Fruit fly (Drosophila melanogaster) whole organism, prepupa: ENCODE data around the gene CG5382.

Experiments used
- Blimp-1 ChIP-seq: fragments of 200-800 bp; sonication (Bioruptor generic); optimal IDR thresholded peaks from 3 replicates; lab custom pipeline; 2017; ENCODE audit warnings: missing biosample characterization, missing genetic modification characterization, mild to moderate bottlenecking, moderate library complexity, missing genetic modification reagents
- CG10631 ChIP-seq: fragments of 200-800 bp; sonication (Bioruptor generic); optimal IDR thresholded peaks from 2 replicates; lab custom pipeline; 2016; ENCODE audit warnings: missing biosample characterization, missing genetic modification characterization
- CG11294 ChIP-seq: fragments of 200-800 bp; sonication (Bioruptor generic); IDR thresholded peaks from 2 replicates; pipeline ENCODE4 v1.3.6; 2022; ENCODE audit warnings: missing biosample characterization, missing genetic modification characterization
- CG11762 ChIP-seq: fragments of 200-800 bp; sonication (Bioruptor generic); optimal IDR thresholded peaks from 3 replicates; lab custom pipeline; 2016; ENCODE audit warnings: missing biosample characterization, missing genetic modification characterization; ENCODE audit not compliant: insufficient read depth
- CG11902 ChIP-seq: fragments of 200-800 bp; sonication (Bioruptor generic); optimal IDR thresholded peaks from 3 replicates; lab custom pipeline; 2016; ENCODE audit warnings: missing biosample characterization, missing genetic modification characterization
- CG15336 ChIP-seq: fragments of 200-800 bp; sonication (Bioruptor generic); IDR thresholded peaks from 2 replicates; pipeline ENCODE4 v1.3.6; 2022; ENCODE audit warnings: missing biosample characterization, missing genetic modification characterization
- CG16779 ChIP-seq: fragments of 200-800 bp; sonication (Bioruptor generic); optimal IDR thresholded peaks from 3 replicates; lab custom pipeline; 2017; ENCODE audit warnings: missing biosample characterization, mild to moderate bottlenecking, missing genetic modification characterization
- CG3032 ChIP-seq: fragments of 200-800 bp; optimal IDR thresholded peaks from 2 replicates; lab custom pipeline; 2019; ENCODE audit warnings: missing biosample characterization, mild to moderate bottlenecking, missing genetic modification characterization, moderate library complexity
- CG34406 ChIP-seq: fragments of 200-800 bp; sonication (Bioruptor generic); optimal IDR thresholded peaks from 3 replicates; lab custom pipeline; 2016; ENCODE audit warnings: missing biosample characterization, missing genetic modification characterization
- CG3919 ChIP-seq: fragments of 200-800 bp; sonication (Bioruptor generic); optimal IDR thresholded peaks from 3 replicates; lab custom pipeline; 2016; ENCODE audit warnings: missing biosample characterization, missing genetic modification characterization
- CG4318 ChIP-seq: fragments of 200-800 bp; sonication (Bioruptor generic); optimal IDR thresholded peaks from 3 replicates; lab custom pipeline; 2017; ENCODE audit warnings: missing biosample characterization, mild to moderate bottlenecking, missing genetic modification characterization
- CG6276 ChIP-seq: fragments of 200-800 bp; sonication (Bioruptor generic); optimal IDR thresholded peaks from 2 replicates; lab custom pipeline; 2017; ENCODE audit warnings: missing biosample characterization, mild to moderate bottlenecking, missing genetic modification characterization
- CG6792 ChIP-seq: fragments of 200-800 bp; sonication (Bioruptor generic); optimal IDR thresholded peaks from 3 replicates; lab custom pipeline; 2016; ENCODE audit warnings: missing biosample characterization, missing genetic modification characterization
- CG6808 ChIP-seq: fragments of 200-800 bp; sonication (Bioruptor generic); optimal IDR thresholded peaks from 3 replicates; lab custom pipeline; 2017; ENCODE audit warnings: missing biosample characterization, missing genetic modification characterization, mild to moderate bottlenecking, moderate library complexity, missing genetic modification reagents
- CG8119 ChIP-seq: fragments of 200-800 bp; sonication (Bioruptor generic); IDR thresholded peaks from 3 replicates; pipeline ENCODE4 v1.3.6; 2022; ENCODE audit warnings: missing biosample characterization, missing genetic modification characterization
- CG8319 ChIP-seq: fragments of 200-800 bp; sonication (Bioruptor generic); optimal IDR thresholded peaks from 3 replicates; lab custom pipeline; 2016; ENCODE audit warnings: missing biosample characterization, missing genetic modification characterization
- CG8632 ChIP-seq: fragments of 200-800 bp; sonication (Bioruptor generic); optimal IDR thresholded peaks from 3 replicates; lab custom pipeline; 2016; ENCODE audit warnings: missing biosample characterization, missing genetic modification characterization
- CG9139 ChIP-seq: fragments of 200-800 bp; sonication (Bioruptor generic); optimal IDR thresholded peaks from 3 replicates; lab custom pipeline; 2017; ENCODE audit warnings: missing biosample characterization, mild to moderate bottlenecking, missing genetic modification characterization
- Eip78C ChIP-seq: fragments of 200-800 bp; sonication (Bioruptor generic); peaks from one replicate; lab custom pipeline; 2016; ENCODE audit warnings: missing biosample characterization, missing genetic modification characterization
- Eip93F ChIP-seq: fragments of 200-800 bp; sonication (Bioruptor generic); optimal IDR thresholded peaks from 2 replicates; lab custom pipeline; 2016; ENCODE audit warnings: missing biosample characterization, mild to moderate bottlenecking, missing genetic modification characterization
- Ets21C ChIP-seq: fragments of 200-800 bp; sonication (Bioruptor generic); optimal IDR thresholded peaks from 3 replicates; lab custom pipeline; 2016; ENCODE audit warnings: missing biosample characterization, missing genetic modification characterization
- Gug ChIP-seq: fragments of 200-800 bp; sonication (Bioruptor generic); IDR thresholded peaks from 2 replicates; pipeline ENCODE4 v1.3.6; 2022; ENCODE audit warnings: missing biosample characterization, missing genetic modification characterization
- Hr38 ChIP-seq: sonication (Bioruptor generic); optimal IDR thresholded peaks from 2 replicates; lab custom pipeline; 2016; ENCODE audit warnings: missing biosample characterization, missing genetic modification characterization
- Hr4 ChIP-seq: fragments of 200-800 bp; sonication (Bioruptor generic); optimal IDR thresholded peaks from 3 replicates; lab custom pipeline; 2016; ENCODE audit warnings: missing biosample characterization, missing genetic modification characterization
- Lpt ChIP-seq: fragments of 200-800 bp; sonication (Bioruptor generic); optimal IDR thresholded peaks from 3 replicates; lab custom pipeline; 2016; ENCODE audit warnings: missing biosample characterization, missing genetic modification characterization
- OdsH ChIP-seq: fragments of 200-800 bp; sonication (Bioruptor generic); optimal IDR thresholded peaks from 3 replicates; lab custom pipeline; 2016; ENCODE audit warnings: missing biosample characterization, missing genetic modification characterization
- Smox ChIP-seq: fragments of 200-800 bp; sonication (Bioruptor generic); optimal IDR thresholded peaks from 3 replicates; lab custom pipeline; 2016; ENCODE audit warnings: missing biosample characterization, missing genetic modification characterization
- Sox102F ChIP-seq: fragments of 200-800 bp; sonication (Bioruptor generic); optimal IDR thresholded peaks from 2 replicates; lab custom pipeline; 2016; ENCODE audit warnings: missing biosample characterization, mild to moderate bottlenecking, missing genetic modification characterization
- Sox14 ChIP-seq: fragments of 200-800 bp; sonication (Bioruptor generic); optimal IDR thresholded peaks from 3 replicates; lab custom pipeline; 2016; ENCODE audit warnings: missing biosample characterization, missing genetic modification characterization
- Sox15 ChIP-seq: fragments of 200-800 bp; sonication (Bioruptor generic); optimal IDR thresholded peaks from 3 replicates; lab custom pipeline; 2016; ENCODE audit warnings: missing biosample characterization, missing genetic modification characterization
- achi ChIP-seq: fragments of 200-800 bp; sonication (Bioruptor generic); optimal IDR thresholded peaks from 3 replicates; lab custom pipeline; 2016; ENCODE audit warnings: missing biosample characterization, missing genetic modification characterization
- acj6 ChIP-seq: fragments of 200-800 bp; sonication (Bioruptor generic); optimal IDR thresholded peaks from 3 replicates; lab custom pipeline; 2016; ENCODE audit warnings: missing biosample characterization, missing genetic modification characterization
- cyc ChIP-seq: fragments of 200-800 bp; sonication (Bioruptor generic); optimal IDR thresholded peaks from 3 replicates; lab custom pipeline; 2016; ENCODE audit warnings: missing biosample characterization, missing genetic modification characterization
- dsx ChIP-seq: fragments of 200-800 bp; optimal IDR thresholded peaks from 3 replicates; lab custom pipeline; 2019; ENCODE audit warnings: missing biosample characterization, mild to moderate bottlenecking, missing genetic modification characterization, moderate library complexity; ENCODE audit not compliant: poor library complexity, severe bottlenecking
- eg ChIP-seq: fragments of 200-800 bp; sonication (Bioruptor generic); IDR thresholded peaks from 3 replicates; pipeline ENCODE4 v1.3.6; 2022; ENCODE audit warnings: missing biosample characterization, missing genetic modification characterization
- esn ChIP-seq: fragments of 200-800 bp; sonication (Bioruptor generic); optimal IDR thresholded peaks from 2 replicates; lab custom pipeline; 2016; ENCODE audit warnings: missing biosample characterization, mild to moderate bottlenecking, missing genetic modification characterization, moderate library complexity
- fd59A ChIP-seq: fragments of 200-800 bp; sonication (Bioruptor generic); optimal IDR thresholded peaks from 2 replicates; lab custom pipeline; 2017; ENCODE audit warnings: missing biosample characterization, mild to moderate bottlenecking, missing genetic modification characterization, missing genetic modification reagents
- fd85E ChIP-seq: fragments of 200-800 bp; sonication (Bioruptor generic); optimal IDR thresholded peaks from 3 replicates; lab custom pipeline; 2016; ENCODE audit warnings: missing biosample characterization, missing genetic modification characterization
- fkh ChIP-seq: fragments of 200-800 bp; sonication (Bioruptor generic); optimal IDR thresholded peaks from 3 replicates; lab custom pipeline; 2017; ENCODE audit warnings: missing biosample characterization, mild to moderate bottlenecking, missing genetic modification characterization, moderate library complexity
- lz ChIP-seq: fragments of 200-800 bp; sonication (Bioruptor generic); optimal IDR thresholded peaks from 3 replicates; lab custom pipeline; 2016; ENCODE audit warnings: missing biosample characterization, missing genetic modification characterization
- pdm3 ChIP-seq: fragments of 200-800 bp; sonication (Bioruptor generic); optimal IDR thresholded peaks from 3 replicates; lab custom pipeline; 2016; ENCODE audit warnings: missing biosample characterization, missing genetic modification characterization
- salr ChIP-seq, 2 experiments: fragments of 200-800 bp; sonication (Bioruptor generic); optimal IDR thresholded peaks; 3 replicates each; lab custom pipeline; 2016 to 2018; ENCODE audit warnings: missing biosample characterization in 2 of 2, missing genetic modification characterization in 2 of 2, mild to moderate bottlenecking in 1 of 2
- spab ChIP-seq: fragments of 200-800 bp; sonication (Bioruptor generic); optimal IDR thresholded peaks from 2 replicates; lab custom pipeline; 2017; ENCODE audit warnings: missing biosample characterization, mild to moderate bottlenecking, missing genetic modification characterization, missing genetic modification reagents
- ss ChIP-seq, 2 experiments: fragments of 200-800 bp; sonication (Bioruptor generic); optimal IDR thresholded peaks; 2 replicates in 1 of 2; 3 replicates in 1 of 2; lab custom pipeline; 2017 to 2018; ENCODE audit warnings: mild to moderate bottlenecking in 2 of 2, missing biosample characterization in 2 of 2, missing genetic modification characterization in 2 of 2, moderate library complexity in 1 of 2
- topi ChIP-seq: fragments of 200-800 bp; sonication (Bioruptor generic); optimal IDR thresholded peaks from 3 replicates; lab custom pipeline; 2016; ENCODE audit warnings: missing biosample characterization, missing genetic modification characterization

CG5382 gene

DNA sequence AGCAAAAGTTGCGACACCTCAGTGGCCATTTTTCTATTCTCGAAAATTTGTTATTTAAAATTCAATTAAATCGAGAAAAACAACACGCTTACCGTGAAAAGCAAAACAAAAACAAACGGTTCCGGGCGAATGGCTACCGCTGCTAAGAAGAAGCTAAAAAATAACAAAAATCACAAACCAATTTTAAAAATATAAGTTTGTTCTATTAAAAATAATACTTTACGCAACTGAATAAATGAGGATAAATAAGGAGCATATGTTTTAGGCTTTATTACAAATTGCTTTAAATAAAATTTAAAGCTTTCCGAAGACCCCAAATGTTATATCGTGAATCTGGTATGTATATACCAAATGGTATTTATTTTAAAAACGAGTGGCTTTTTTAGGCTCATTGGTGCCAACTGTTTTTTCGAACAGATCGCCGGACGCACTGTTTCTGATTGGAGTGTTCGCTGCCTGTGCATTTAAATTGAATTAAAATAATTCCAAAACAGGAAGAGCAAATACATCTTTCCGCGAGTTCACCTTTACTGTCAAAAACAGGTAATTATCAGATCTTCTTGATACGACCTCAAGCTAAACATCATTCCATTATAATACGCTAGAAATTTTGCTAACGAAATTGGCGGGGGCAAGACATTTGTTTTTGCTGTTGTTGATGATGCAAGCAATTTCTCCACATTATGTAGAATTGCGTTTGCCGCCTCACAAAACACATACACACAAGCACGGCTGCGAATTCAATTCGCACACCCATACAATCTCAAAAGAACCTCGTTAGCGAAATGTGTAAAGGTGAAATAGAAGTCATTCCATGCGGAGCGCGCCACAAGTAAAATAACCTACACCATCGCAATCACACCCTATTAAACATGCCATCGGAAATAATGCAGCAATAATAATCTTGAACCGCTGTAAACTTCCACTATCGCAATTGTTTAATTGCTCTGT is 1.6 kb upstream of the CG5382 start, which contains the start of the genes Polr3F and PyK (continued):
- TF ChIP-seq CG3919 (no peak), lz (GFP tag; lab: Kevin White, UChicago) (peak; percentile 36), Hr4 (GFP tag; lab: Kevin White, UChicago) (peak; percentile 49), Sox102F (GFP tag; lab: Kevin White, UChicago) (no peak), CG9139 (GFP tag; lab: Kevin White, UChicago) (no peak), cyc (GFP tag; lab: Kevin White, UChicago) (peak; percentile 26), CG11902 (GFP tag; lab: Kevin White, UChicago) (no peak), CG10631 (GFP tag; lab: Kevin White, UChicago) (no peak), Ets21C (GFP tag; lab: Kevin White, UChicago) (no peak), dsx (GFP tag; lab: Kevin White, UChicago) (peak; percentile 16), spab (GFP tag; lab: Kevin White, UChicago) (no peak), Eip93F (no peak), CG6808 (peak; percentile 59), CG34406 (GFP tag; lab: Kevin White, UChicago) (no peak), Hr38 (GFP tag; lab: Kevin White, UChicago) (no peak), CG11762 (GFP tag; lab: Kevin White, UChicago) (no peak), CG6276 (peak; percentile 41), Sox14 (GFP tag; lab: Kevin White, UChicago) (peak; percentile 47), Blimp-1 (GFP tag; lab: Kevin White, UChicago) (no peak), acj6 (GFP tag; lab: Kevin White, UChicago) (peak; percentile 1), topi (peak; percentile 39), CG6792 (no peak), Eip78C (peak; percentile 72), fkh (GFP tag; lab: Kevin White, UChicago) (no peak), CG11294 (no peak), Smox (GFP tag; lab: Kevin White, UChicago) (peak; percentile 45), pdm3 (peak; percentile 36), esn (GFP tag; lab: Kevin White, UChicago) (peak; percentile 46), ss (GFP tag; optimal IDR thresholded peaks at IDR 0.05; lab: Kevin White, UChicago) (peak in 1 of 2 experiments; percentile 32), fd59A (GFP tag; lab: Kevin White, UChicago) (no peak)

dm6 chr3R:22362218-22362907 is 3.4 kb downstream of the CG5382 start, which contains the start of the genes JMJD6, CG7071 and Muted:
Gene JMJD6 (minus strand): TSS chr3R:22362371.
Gene CG7071 (plus strand): TSS chr3R:22362620.
Gene Muted (plus strand): TSS chr3R:22362620.
- TF ChIP-seq spab (GFP tag; lab: Kevin White, UChicago), result peak; percentile 47
- peak; percentile 91 for TF ChIP-seq CG10631 (GFP tag; lab: Kevin White, UChicago)
- peak; percentile 54 for TF ChIP-seq CG16779 (tag; lab: Kevin White, UChicago)
- TF ChIP-seq CG11294, result peak; percentile 88
- peak; percentile 96 for TF ChIP-seq achi (GFP tag; lab: Kevin White, UChicago)
- TF ChIP-seq Eip78C, result peak; percentile 95
- TF ChIP-seq topi, result peak; percentile 88
- TF ChIP-seq Lpt (GFP tag; lab: Kevin White, UChicago), result peak; percentile 72
- TF ChIP-seq Sox14 (GFP tag; lab: Kevin White, UChicago), result peak; percentile 88
- TF ChIP-seq CG8319 (GFP tag; lab: Kevin White, UChicago), result peak; percentile 78
- peak; percentile 78 for TF ChIP-seq CG4318 (GFP tag; lab: Kevin White, UChicago)
- TF ChIP-seq CG3032, result peak; percentile 78
- peak; percentile 84 for TF ChIP-seq CG15336 (GFP tag; lab: Robert Waterston, UW)
- peak; percentile 67 to 72 for TF ChIP-seq salr (GFP tag; optimal IDR thresholded peaks at IDR 0.05; lab: Kevin White, UChicago)
- TF ChIP-seq CG8632, result peak; percentile 75
- TF ChIP-seq fkh (GFP tag; lab: Kevin White, UChicago), result peak; percentile 84
- TF ChIP-seq acj6 (GFP tag; lab: Kevin White, UChicago), result peak; percentile 87
- TF ChIP-seq Ets21C (GFP tag; lab: Kevin White, UChicago), result peak; percentile 88
- TF ChIP-seq Sox15 (GFP tag; lab: Kevin White, UChicago), result peak; percentile 83
- TF ChIP-seq dsx (GFP tag; lab: Kevin White, UChicago), result peak; percentile 57
- TF ChIP-seq CG6792, result peak; percentile 86
- TF ChIP-seq ss (GFP tag; optimal IDR thresholded peaks at IDR 0.05; lab: Kevin White, UChicago), result peak; percentile 61 to 68
- TF ChIP-seq CG8119 (GFP tag; lab: Robert Waterston, UW), result peak; percentile 74; the same call in 2 of the 3 replicates
- peak; percentile 83 for TF ChIP-seq Gug (GFP tag; lab: Robert Waterston, UW)
- peak; percentile 78 for TF ChIP-seq CG11902 (GFP tag; lab: Kevin White, UChicago)
- peak; percentile 90 for TF ChIP-seq OdsH (GFP tag; lab: Kevin White, UChicago)
- peak; percentile 59 for TF ChIP-seq fd85E (GFP tag; lab: Kevin White, UChicago)
- TF ChIP-seq eg (GFP tag; lab: Robert Waterston, UW), result peak; percentile 90
